Worm (Caenorhabditis elegans) whole organism, L2 larva: Measurements from ENCODE around the gene hst-6.

Source experiments
- R02D3.7 ChIP-seq: fragments of 150-350 bp; optimal IDR thresholded peaks from 2 replicates; lab custom pipeline; 2014; ENCODE audit warnings: missing biosample characterization, missing genetic modification characterization
- ceh-16 ChIP-seq: fragments of 150-350 bp; optimal IDR thresholded peaks from 2 replicates; lab custom pipeline; 2014; ENCODE audit warnings: missing biosample characterization, missing genetic modification characterization
- gmeb-1 ChIP-seq: fragments of 150-350 bp; optimal IDR thresholded peaks from 2 replicates; lab custom pipeline; 2014; ENCODE audit warnings: missing biosample characterization, missing genetic modification characterization
- lsy-2 ChIP-seq, 2 experiments: fragments of 150-350 bp in 1 of 2; sonication (generic microtip) in 1 of 2; optimal IDR thresholded peaks; 2 replicates each; lab custom pipeline; 2014 to 2017; ENCODE audit warnings: missing biosample characterization in 2 of 2, missing genetic modification characterization in 2 of 2
- nhr-12 ChIP-seq: fragments of 150-350 bp; optimal IDR thresholded peaks from 2 replicates; lab custom pipeline; 2014; ENCODE audit warnings: missing biosample characterization, missing genetic modification characterization
- nhr-77 ChIP-seq: fragments of 150-350 bp; optimal IDR thresholded peaks from 2 replicates; lab custom pipeline; 2014; ENCODE audit warnings: missing biosample characterization, missing genetic modification characterization
- snpc-4 ChIP-seq: fragments of 150-350 bp; optimal IDR thresholded peaks from 2 replicates; lab custom pipeline; 2014; ENCODE audit warnings: missing biosample characterization, missing genetic modification characterization
- unc-62 ChIP-seq: fragments of 150-350 bp; optimal IDR thresholded peaks from 2 replicates; lab custom pipeline; 2014; ENCODE audit warnings: missing biosample characterization, missing genetic modification reagents, missing genetic modification characterization
- zag-1 ChIP-seq: fragments of 150-350 bp; optimal IDR thresholded peaks from 2 replicates; lab custom pipeline; 2014; ENCODE audit warnings: missing biosample characterization, missing genetic modification characterization

- TF ChIP-seq R02D3.7 (tag; lab: Kevin White, UChicago) = no peak
- no peak for TF ChIP-seq ceh-16 (tag; lab: Kevin White, UChicago)
- no peak for TF ChIP-seq nhr-12 (tag; lab: Kevin White, UChicago)
- no peak for TF ChIP-seq lsy-2 (tag; optimal IDR thresholded peaks at IDR 0.05; lab: Kevin White, UChicago)
- TF ChIP-seq snpc-4 = no peak
- TF ChIP-seq gmeb-1 = no peak
- TF ChIP-seq unc-62 = no peak
- TF ChIP-seq nhr-77 (tag; lab: Kevin White, UChicago) = no peak
- no peak for TF ChIP-seq zag-1 (tag; lab: Kevin White, UChicago)
These were observed 47.9 kb downstream of the hst-6 start, which contains the start of gene sto-2 for ce11 chrX:5323287-5323686.
